Worm (Caenorhabditis elegans) whole organism, midembryonic: ENCODE data around the gene T21H3.5.

ENCODE experiments used
- T22C8.4 ChIP-seq: fragments of 200-800 bp; sonication (Bioruptor generic); IDR thresholded peaks from 2 replicates; pipeline ENCODE4 v1.3.6; 2022; ENCODE audit warnings: missing genetic modification characterization, missing compliant biosample characterization
- cog-1 ChIP-seq: sonication (generic microtip); optimal IDR thresholded peaks from 2 replicates; lab custom pipeline; 2016; ENCODE audit warnings: missing genetic modification characterization, missing compliant biosample characterization
- flt-1 ChIP-seq: fragments of 200-800 bp; sonication (Bioruptor generic); IDR thresholded peaks from 2 replicates; pipeline ENCODE4 v1.3.6; 2022; ENCODE audit warnings: missing genetic modification characterization, missing compliant biosample characterization
- med-1 ChIP-seq: sonication (generic microtip); optimal IDR thresholded peaks from 2 replicates; lab custom pipeline; 2017; ENCODE audit warnings: missing genetic modification characterization, mild to moderate bottlenecking, missing compliant biosample characterization, antibody characterized with exemption, missing genetic modification reagents; ENCODE audit not compliant: insufficient read depth
- ref-1 ChIP-seq: fragments of 200-800 bp; sonication (Bioruptor generic); conservative IDR thresholded peaks from 2 replicates; pipeline ENCODE4 v1.3.6; 2022; ENCODE audit warnings: missing genetic modification reagents, missing genetic modification characterization, missing compliant biosample characterization
- tab-1 ChIP-seq: fragments of 200-800 bp; sonication (Bioruptor generic); IDR thresholded peaks from 2 replicates; pipeline ENCODE4 v1.3.6; 2022; ENCODE audit warnings: missing genetic modification characterization, missing compliant biosample characterization
- ztf-23 ChIP-seq: fragments of 200-800 bp; sonication (Bioruptor generic); IDR thresholded peaks from 2 replicates; pipeline ENCODE4 v1.3.6; 2022; ENCODE audit warnings: missing genetic modification reagents, missing genetic modification characterization, missing compliant biosample characterization
- ztf-29 ChIP-seq: fragments of 200-800 bp; sonication (Bioruptor generic); IDR thresholded peaks from 2 replicates; pipeline ENCODE4 v1.3.6; 2022; ENCODE audit warnings: missing genetic modification reagents, missing genetic modification characterization, missing compliant biosample characterization

ce11 chrV:1140806-1141205, 23.3 kb downstream of the T21H3.5 start:
- TF ChIP-seq ref-1 (GFP tag; lab: Robert Waterston, UW): no peak
- TF ChIP-seq flt-1 (GFP tag; lab: Robert Waterston, UW): no peak
- no peak for TF ChIP-seq ztf-23 (GFP tag; lab: Robert Waterston, UW)
- TF ChIP-seq med-1 (GFP tag; lab: Kevin White, UChicago): no peak
- TF ChIP-seq T22C8.4 (GFP tag; lab: Robert Waterston, UW): no peak
- no peak for TF ChIP-seq cog-1 (tag; lab: Kevin White, UChicago)
- TF ChIP-seq ztf-29 (GFP tag; lab: Robert Waterston, UW): no peak
- TF ChIP-seq tab-1 (GFP tag; lab: Robert Waterston, UW): no peak
